Worm (Caenorhabditis elegans) whole organism, L4 larva: ENCODE data around the gene sdz-27.

ENCODE experiments used
- F37D6.2 ChIP-seq: sonication (generic microtip); optimal IDR thresholded peaks from 2 replicates; lab custom pipeline; 2016; ENCODE audit warnings: mild to moderate bottlenecking, missing genetic modification characterization, missing compliant biosample characterization
- ama-1 ChIP-seq: fragments of 150-350 bp; optimal IDR thresholded peaks from 2 replicates; lab custom pipeline; 2014; ENCODE audit warnings: inconsistent platforms, mixed read lengths
- ces-1 ChIP-seq: fragments of 150-350 bp; sonication (generic microtip); optimal IDR thresholded peaks from 4 replicates; lab custom pipeline; 2014; ENCODE audit warnings: missing biosample characterization, missing genetic modification reagents, missing genetic modification characterization
- lin-13 ChIP-seq: fragments of 150-350 bp; optimal IDR thresholded peaks from 2 replicates; lab custom pipeline; 2014; ENCODE audit warnings: missing biosample characterization, missing genetic modification reagents, missing genetic modification characterization
- mep-1 ChIP-seq: fragments of 150-350 bp; sonication (generic microtip); optimal IDR thresholded peaks from 3 replicates; lab custom pipeline; 2014; ENCODE audit warnings: missing biosample characterization, missing genetic modification characterization
- nhr-237 ChIP-seq: sonication (generic microtip); optimal IDR thresholded peaks from 2 replicates; lab custom pipeline; 2017; ENCODE audit warnings: missing biosample characterization, missing genetic modification characterization
- nhr-28 ChIP-seq: fragments of 150-350 bp; optimal IDR thresholded peaks from 2 replicates; lab custom pipeline; 2014; ENCODE audit warnings: missing biosample characterization, missing genetic modification characterization
- nhr-76 ChIP-seq: fragments of 150-350 bp; optimal IDR thresholded peaks from 2 replicates; lab custom pipeline; 2014; ENCODE audit warnings: missing biosample characterization, missing genetic modification characterization
- zip-2 ChIP-seq: fragments of 150-350 bp; optimal IDR thresholded peaks from 2 replicates; lab custom pipeline; 2014; ENCODE audit warnings: missing biosample characterization, missing genetic modification characterization

- TF ChIP-seq F37D6.2 (tag; lab: Kevin White, UChicago) (no peak), nhr-76 (tag; lab: Kevin White, UChicago) (no peak), zip-2 (no peak), nhr-237 (tag; lab: Kevin White, UChicago) (no peak), nhr-28 (tag; lab: Kevin White, UChicago) (no peak), lin-13 (GFP tag; lab: Kevin White, UChicago) (no peak), ces-1 (GFP tag; lab: Kevin White, UChicago) (no peak), ama-1 (lab: Kevin White, UChicago) (peak; percentile 44), mep-1 (tag; lab: Kevin White, UChicago) (no peak)
These were observed 2.8 kb upstream of the sdz-27 start, which contains the start of gene nuaf-3 for ce11 chrIV:11183991-11184390.
